Fruit fly (Drosophila melanogaster): ENCODE measurements around the gene SmE.
A peak's percentile ranks its signal among the peaks of the same experiment; 100 is the strongest.

DNA sequence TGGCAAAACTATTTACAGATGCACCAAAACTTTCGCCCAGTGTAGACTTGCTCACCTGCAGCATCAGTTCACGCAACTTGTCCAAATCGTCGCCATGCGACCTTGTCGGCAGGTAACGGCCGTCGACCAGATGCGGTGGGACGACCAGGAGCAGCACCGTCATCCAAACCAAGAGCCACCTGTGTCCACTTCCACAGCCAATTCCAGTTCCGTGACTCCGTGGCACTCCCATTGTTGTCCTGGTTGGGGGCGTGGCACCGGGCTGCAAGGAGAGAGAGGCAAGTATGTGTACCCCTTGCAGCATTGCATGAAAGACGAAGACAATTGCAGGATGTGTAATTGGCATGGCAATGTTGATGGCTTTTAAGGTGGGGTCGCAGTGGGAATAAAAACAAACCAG, 15.0 kb downstream of the SmE start:
- TF ChIP-seq CG14655 (GFP tag; optimal IDR thresholded peaks at IDR 0.05) (no peak), CG12605 (GFP tag; IDR thresholded peaks at IDR 0.05) (no peak), Pif1A (GFP tag; optimal IDR thresholded peaks at IDR 0.05) (no peak), CG13204 (GFP tag; optimal IDR thresholded peaks at IDR 0.05) (no peak), CG15710 (tag; optimal IDR thresholded peaks at IDR 0.05) (no peak), CG10348 (GFP tag; IDR thresholded peaks at IDR 0.05) (no peak), D1 (tag; optimal IDR thresholded peaks at IDR 0.05) (no peak), CG17806 (tag; optimal IDR thresholded peaks at IDR 0.05) (no peak), CG9948 (tag; optimal IDR thresholded peaks at IDR 0.05) (no peak), EcR (GFP tag; optimal IDR thresholded peaks at IDR 0.05) (peak; percentile 70), gl (tag; optimal IDR thresholded peaks at IDR 0.05) (no peak), Ets98B (GFP tag; IDR thresholded peaks at IDR 0.05) (no peak), Pif1B (GFP tag; optimal IDR thresholded peaks at IDR 0.05) (no peak), Snoo (tag; optimal IDR thresholded peaks at IDR 0.05) (no peak)

Data from whole organism, pupa.